Fruit fly (Drosophila melanogaster): ENCODE data around the gene ebd1.

ebd1 gene

dm6 chr3L:660314-661075, 24.9 kb downstream of the ebd1 start:
- no peak for TF ChIP-seq noc (tag; optimal IDR thresholded peaks at IDR 0.05)

dm6 chr3L:658279-658678, 27.1 kb downstream of the ebd1 start:
- TF ChIP-seq noc (tag; optimal IDR thresholded peaks at IDR 0.05), result no peak

DNA sequence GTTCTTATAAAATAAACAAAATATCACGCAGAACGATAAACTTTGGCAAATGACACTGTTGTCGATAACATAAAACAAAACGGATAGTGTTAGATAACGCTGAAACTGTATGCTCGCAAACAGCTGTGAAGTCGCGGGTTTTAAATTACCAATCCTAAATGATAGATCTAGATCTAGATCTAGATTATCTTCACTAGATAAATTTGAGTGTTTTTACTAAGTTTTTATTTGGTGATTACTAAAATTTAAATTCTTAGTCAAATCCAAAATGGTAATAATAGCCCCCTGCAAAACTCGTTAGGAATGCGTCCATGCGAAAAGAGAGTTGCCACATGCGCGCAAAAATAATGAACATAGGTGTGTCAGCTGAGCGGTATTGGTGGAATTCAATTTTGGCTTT, 31.3 kb downstream of the ebd1 start, which contains the start of the genes MED30 and Rev1:
Gene MED30 (minus strand): TSS at position 71 of the 400 bp plus-strand sequence.
Gene Rev1 (plus strand): TSS at position 345 of the 400 bp plus-strand sequence.
- TF ChIP-seq noc (tag; optimal IDR thresholded peaks at IDR 0.05), result peak; percentile 92

DNA sequence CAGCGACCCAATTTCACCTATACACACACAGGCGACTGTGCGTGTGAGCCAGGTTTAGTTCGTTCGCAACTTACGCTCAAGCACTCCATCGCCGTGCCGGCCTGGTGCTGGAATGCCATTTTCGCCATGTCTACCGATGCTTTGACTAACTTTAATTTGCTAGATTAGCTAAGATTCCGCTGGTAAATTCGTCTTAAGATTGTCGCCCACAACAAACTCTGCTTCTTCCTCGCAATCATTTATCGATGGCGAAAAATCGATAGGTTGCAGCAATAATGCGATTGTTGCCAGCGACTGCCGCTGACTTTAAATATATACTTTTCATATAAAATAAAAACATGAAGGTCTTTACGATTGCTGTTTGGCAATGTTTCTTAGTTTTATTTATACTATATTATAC, 32.7 kb downstream of the ebd1 start, which contains the start of gene CG3402:
Gene CG3402 (minus strand): TSS at position 245 of the 400 bp plus-strand sequence.
- no peak for TF ChIP-seq noc (tag; optimal IDR thresholded peaks at IDR 0.05)

DNA sequence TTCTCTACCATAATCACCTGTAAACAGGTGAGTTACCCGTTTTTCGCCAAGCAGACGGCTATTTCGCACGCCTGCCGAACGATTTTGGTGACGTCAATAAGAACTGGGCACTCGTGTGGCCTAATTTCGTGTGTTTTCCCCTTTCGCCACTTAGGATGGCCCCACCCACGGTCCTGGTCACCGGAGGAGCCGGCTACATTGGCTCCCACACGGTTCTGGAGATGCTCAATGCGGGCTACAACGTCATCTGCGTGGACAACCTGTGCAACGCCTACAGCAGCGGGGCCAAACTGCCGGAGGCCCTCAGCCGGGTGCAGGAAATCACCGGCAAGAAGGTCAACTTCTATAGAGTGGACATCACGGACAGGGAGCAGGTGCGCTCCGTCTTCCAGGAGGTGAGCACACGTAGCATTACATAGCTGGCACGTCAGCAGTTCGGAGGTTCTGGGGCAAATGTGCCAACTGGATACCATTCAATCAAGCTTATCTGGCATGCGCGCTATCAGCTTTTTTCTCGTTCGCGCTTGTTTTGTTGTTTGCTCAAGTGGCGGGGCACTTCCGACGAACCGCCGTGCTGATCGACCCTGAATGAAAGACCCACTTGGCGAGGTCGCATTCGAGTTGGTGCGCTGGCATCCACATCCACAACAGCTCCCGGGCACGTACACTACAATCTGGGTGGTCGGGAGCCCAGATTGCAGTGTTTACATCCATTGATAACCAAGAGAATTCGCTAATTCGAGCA, 36.2 kb downstream of the ebd1 start:
- no peak for TF ChIP-seq noc (tag; optimal IDR thresholded peaks at IDR 0.05)

dm6 chr3L:648155-649024, 37.0 kb downstream of the ebd1 start, which contains the start of gene Gale:
Gale (plus strand) TSS chr3L:648555.
- peak; percentile 42 for TF ChIP-seq noc (tag; optimal IDR thresholded peaks at IDR 0.05)

- TF ChIP-seq noc (tag; optimal IDR thresholded peaks at IDR 0.05), result no peak
Observed at dm6 chr3L:647529-647928, 37.8 kb downstream of the ebd1 start.

- TF ChIP-seq noc (tag; optimal IDR thresholded peaks at IDR 0.05), result no peak
Observed at dm6 chr3L:645426-646036, 39.8 kb downstream of the ebd1 start.

- TF ChIP-seq noc (tag; optimal IDR thresholded peaks at IDR 0.05), result peak; percentile 57
Observed at dm6 chr3L:644111-644718, 41.1 kb downstream of the ebd1 start.

DNA sequence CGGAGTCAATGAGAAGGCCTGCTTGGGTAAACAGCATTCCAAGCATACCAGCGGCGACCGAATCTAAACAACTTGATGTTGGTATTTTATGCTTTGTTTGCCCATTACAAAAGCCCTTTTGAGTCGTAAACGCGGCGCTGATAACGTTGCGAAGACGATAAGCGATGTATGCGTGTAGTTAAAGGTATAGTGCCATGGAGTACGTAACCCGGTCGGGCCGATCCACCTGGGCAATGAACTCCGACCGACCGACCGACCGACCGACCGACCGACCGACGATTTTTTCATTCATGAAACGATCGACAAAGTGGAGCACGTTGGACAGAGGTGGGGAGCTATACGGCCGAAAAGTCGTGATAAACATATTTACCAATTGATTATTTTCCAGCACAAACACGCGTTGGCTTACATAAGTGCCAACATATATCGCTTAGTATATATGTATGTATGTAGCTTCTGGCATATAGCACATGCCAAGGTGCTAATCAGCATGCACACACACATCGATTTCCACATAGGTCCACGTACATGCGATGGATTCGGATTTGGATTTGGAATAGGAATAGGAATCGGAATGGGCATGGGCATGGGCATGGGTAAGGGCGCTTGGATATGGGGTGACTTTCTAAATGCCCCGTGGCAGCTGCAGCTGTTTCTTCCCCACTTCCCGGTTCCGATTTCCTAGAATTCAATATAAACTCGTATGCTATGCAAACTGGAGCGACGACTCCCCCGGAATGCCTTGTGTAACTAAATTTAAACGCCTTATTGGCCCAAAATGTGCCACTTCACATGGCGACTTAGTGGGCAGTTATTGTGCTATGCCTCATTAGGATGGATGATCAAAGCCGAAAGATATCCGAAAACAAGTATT, 42.2 kb downstream of the ebd1 start:
- no peak for TF ChIP-seq noc (tag; optimal IDR thresholded peaks at IDR 0.05)

dm6 chr3L:642146-642864, 43.0 kb downstream of the ebd1 start:
- no peak for TF ChIP-seq noc (tag; optimal IDR thresholded peaks at IDR 0.05)

DNA sequence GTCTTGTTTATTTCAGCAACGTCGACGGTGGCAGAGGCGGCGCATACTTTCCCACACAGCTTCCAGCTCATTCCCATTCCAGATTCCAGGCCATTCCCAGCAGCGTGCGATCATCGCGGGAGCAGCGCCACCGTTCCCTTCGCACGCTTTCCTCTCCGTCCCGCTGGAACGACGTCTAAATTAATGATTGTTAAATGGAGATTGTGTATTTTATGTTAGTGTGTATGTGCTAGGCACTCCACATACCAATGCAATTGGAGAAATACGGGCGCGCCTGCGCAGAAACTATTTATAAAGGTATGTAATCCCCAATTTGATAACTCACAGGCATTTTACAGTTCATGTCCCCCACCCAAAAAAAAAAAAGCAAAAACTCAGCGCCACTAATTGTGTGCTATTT, 43.9 kb downstream of the ebd1 start:
- TF ChIP-seq noc (tag; optimal IDR thresholded peaks at IDR 0.05), result no peak

DNA sequence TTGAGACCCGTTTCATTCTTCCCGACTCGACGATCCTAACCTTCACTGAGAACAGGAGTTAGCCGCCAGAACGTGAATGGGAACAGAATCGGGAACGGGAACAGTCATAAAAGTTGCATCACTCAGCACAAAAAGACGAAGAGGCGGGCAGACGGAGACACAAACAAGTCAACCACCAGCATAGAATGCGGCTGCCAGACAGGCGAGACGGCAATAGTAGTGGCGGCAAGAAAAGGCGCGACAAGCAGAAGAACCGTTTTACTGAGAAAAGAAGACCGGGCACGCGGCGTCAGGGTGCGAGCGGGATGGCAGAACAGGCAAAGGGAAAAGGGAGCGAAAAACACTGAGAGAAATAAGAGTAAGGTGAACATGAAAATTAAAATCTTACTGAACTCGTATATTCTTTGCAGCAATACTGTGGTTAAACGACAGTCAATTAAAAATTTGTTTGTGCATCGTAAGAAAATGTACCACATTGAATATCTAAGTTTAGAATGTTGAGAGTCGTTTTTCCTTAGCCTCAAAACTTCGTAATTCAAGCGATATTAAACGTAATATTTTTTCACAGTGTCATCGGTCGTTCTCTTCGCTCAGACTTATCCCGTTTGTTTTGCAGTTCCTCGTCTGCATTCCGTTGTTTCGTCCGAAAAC, 44.9 kb downstream of the ebd1 start:
- peak; percentile 45 for TF ChIP-seq noc (tag; optimal IDR thresholded peaks at IDR 0.05)
